Fruit fly (Drosophila melanogaster) Kc167 (cell line): ENCODE results near the gene CG7409.

ENCODE experiments used
- psq ChIP-seq: fragments of >200 bp; optimal IDR thresholded peaks from 2 replicates; lab custom pipeline; 2017; ENCODE audit warnings: missing external identifiers
- ttk ChIP-seq: sonication (Bioruptor generic); optimal IDR thresholded peaks from 2 replicates; lab custom pipeline; 2017; ENCODE audit warnings: missing external identifiers

DNA sequence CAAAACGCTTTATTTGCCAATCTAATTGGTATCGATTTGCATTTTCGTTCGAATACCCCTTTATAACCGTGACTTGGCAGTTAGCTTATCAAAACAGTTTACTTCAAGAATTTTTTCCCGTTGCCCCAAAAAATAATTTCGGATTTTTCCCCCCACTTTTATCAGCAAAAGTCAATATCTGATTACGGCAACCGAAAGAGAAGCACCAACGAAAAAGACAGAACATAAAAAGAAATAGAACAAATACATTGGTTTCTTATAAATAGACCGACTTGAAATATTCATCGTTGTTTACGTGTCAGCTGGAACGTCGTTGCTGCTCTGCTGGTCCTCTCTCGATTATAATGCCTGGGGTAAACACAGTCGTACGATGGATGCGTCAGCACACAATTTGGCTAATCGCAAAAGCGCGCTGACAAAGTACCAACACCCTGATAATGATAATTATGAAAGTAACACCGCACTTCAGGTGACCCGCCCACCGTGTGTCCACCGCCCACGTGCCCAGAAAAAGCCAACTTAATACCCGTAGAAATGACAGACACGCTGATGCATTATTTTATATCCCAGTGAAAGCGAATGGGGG is 47.2 kb downstream of the CG7409 start:
- no peak for TF ChIP-seq psq
- no peak for TF ChIP-seq ttk (lab: Kevin White, UChicago)
